Worm (Caenorhabditis elegans) whole organism, mixed stage, embryonic: ENCODE results near the gene cwp-4.

Experiments used
- bed-3 ChIP-seq: fragments of 200-800 bp; sonication (Bioruptor generic); optimal IDR thresholded peaks from 3 replicates; lab custom pipeline; 2018; ENCODE audit warnings: mild to moderate bottlenecking, missing genetic modification characterization, moderate library complexity, missing compliant biosample characterization
- ces-1 ChIP-seq: fragments of 150-350 bp; optimal IDR thresholded peaks from 2 replicates; lab custom pipeline; 2014; ENCODE audit warnings: missing biosample characterization, missing genetic modification reagents, missing genetic modification characterization
- hlh-1 ChIP-seq: fragments of 150-350 bp; optimal IDR thresholded peaks from 2 replicates; lab custom pipeline; 2014; ENCODE audit warnings: missing biosample characterization, missing genetic modification reagents, missing genetic modification characterization
- lin-13 ChIP-seq: fragments of 150-350 bp; optimal IDR thresholded peaks from 2 replicates; lab custom pipeline; 2014; ENCODE audit warnings: missing biosample characterization, missing genetic modification characterization
- nhr-12 ChIP-seq: fragments of 150-350 bp; optimal IDR thresholded peaks from 2 replicates; lab custom pipeline; 2014; ENCODE audit warnings: missing biosample characterization, missing genetic modification characterization
- nhr-28 ChIP-seq: fragments of 150-350 bp; optimal IDR thresholded peaks from 2 replicates; lab custom pipeline; 2014; ENCODE audit warnings: missing biosample characterization, missing genetic modification characterization
- nhr-76 ChIP-seq: sonication (generic microtip); optimal IDR thresholded peaks from 2 replicates; lab custom pipeline; 2017; ENCODE audit warnings: missing biosample characterization, missing genetic modification characterization
- snpc-4 ChIP-seq: fragments of 150-350 bp; optimal IDR thresholded peaks from 2 replicates; lab custom pipeline; 2014; ENCODE audit warnings: missing biosample characterization, missing genetic modification characterization
- unc-120 ChIP-seq: sonication (generic microtip); optimal IDR thresholded peaks from 2 replicates; lab custom pipeline; 2017; ENCODE audit warnings: missing genetic modification characterization, missing compliant biosample characterization; ENCODE audit not compliant: poor library complexity, severe bottlenecking
- unc-62 ChIP-seq: fragments of 150-350 bp; optimal IDR thresholded peaks from 2 replicates; lab custom pipeline; 2014; ENCODE audit warnings: missing biosample characterization, missing genetic modification reagents, missing genetic modification characterization
- ztf-11 ChIP-seq: fragments of 150-350 bp; optimal IDR thresholded peaks from 2 replicates; lab custom pipeline; 2014; ENCODE audit warnings: missing biosample characterization, missing genetic modification characterization

ce11 chrV:5030212-5030611 lies 23.2 kb upstream of the cwp-4 start:
- TF ChIP-seq snpc-4 (tag; lab: Kevin White, UChicago) (no peak), ztf-11 (no peak), nhr-28 (no peak), unc-62 (GFP tag; lab: Kevin White, UChicago) (no peak), hlh-1 (tag; lab: Kevin White, UChicago) (no peak), lin-13 (no peak), nhr-12 (tag; lab: Kevin White, UChicago) (no peak), nhr-76 (tag; lab: Kevin White, UChicago) (no peak), ces-1 (GFP tag; lab: Kevin White, UChicago) (no peak), bed-3 (GFP tag; lab: Kevin White, UChicago) (no peak), unc-120 (tag; lab: Kevin White, UChicago) (no peak)
